Worm (Caenorhabditis elegans) whole organism, L1 larva: ENCODE results near the gene C45G9.14.

Source experiments
- C04F5.9 ChIP-seq: sonication (generic microtip); optimal IDR thresholded peaks from 2 replicates; lab custom pipeline; 2016; ENCODE audit warnings: missing genetic modification characterization, missing compliant biosample characterization
- C16A3.4 ChIP-seq: fragments of 150-350 bp; optimal IDR thresholded peaks from 2 replicates; lab custom pipeline; 2014; ENCODE audit warnings: missing biosample characterization, missing genetic modification characterization
- C34B4.2 ChIP-seq: sonication (generic microtip); optimal IDR thresholded peaks from 2 replicates; lab custom pipeline; 2017; ENCODE audit warnings: mild to moderate bottlenecking, missing genetic modification characterization, missing compliant biosample characterization
- F16B12.6 ChIP-seq: fragments of 150-350 bp; optimal IDR thresholded peaks from 2 replicates; lab custom pipeline; 2014; ENCODE audit warnings: missing biosample characterization, missing genetic modification characterization
- ama-1 ChIP-seq: fragments of 150-350 bp; optimal IDR thresholded peaks from 2 replicates; lab custom pipeline; 2014
- dpl-1 ChIP-seq, 3 experiments: fragments of 150-350 bp in 2 of 3; sonication (generic microtip) in 1 of 3; optimal IDR thresholded peaks; 2 replicates each; lab custom pipeline; 2014 to 2017; ENCODE audit warnings: missing biosample characterization in 3 of 3, missing genetic modification characterization in 3 of 3, missing genetic modification reagents in 3 of 3
- dsc-1 ChIP-seq: sonication (generic microtip); optimal IDR thresholded peaks from 2 replicates; lab custom pipeline; 2016; ENCODE audit warnings: mild to moderate bottlenecking, missing genetic modification characterization, missing compliant biosample characterization
- efl-1 ChIP-seq, 4 experiments: fragments of 150-350 bp; optimal IDR thresholded peaks in 3 of 4; peaks in 1 of 4; 1 replicate in 1 of 4; 2 replicates in 3 of 4; lab custom pipeline; 2014; ENCODE audit warnings: missing biosample characterization in 2 of 4, missing genetic modification characterization in 2 of 4, missing genetic modification reagents in 2 of 4
- egl-13 ChIP-seq: sonication (generic microtip); optimal IDR thresholded peaks from 2 replicates; lab custom pipeline; 2016; ENCODE audit warnings: missing genotype, missing genetic modification reagents, missing genetic modification characterization, missing compliant biosample characterization
- elt-2 ChIP-seq: sonication (generic microtip); optimal IDR thresholded peaks from 2 replicates; lab custom pipeline; 2016; ENCODE audit warnings: missing genetic modification characterization, mild to moderate bottlenecking, inconsistent platforms, missing compliant biosample characterization, missing genetic modification reagents
- ets-5 ChIP-seq: fragments of 200-800 bp; sonication (Bioruptor generic); IDR thresholded peaks from 2 replicates; pipeline ENCODE4 v1.3.6; 2022; ENCODE audit warnings: missing genetic modification characterization, missing compliant biosample characterization
- fkh-8 ChIP-seq: sonication (generic microtip); optimal IDR thresholded peaks from 2 replicates; lab custom pipeline; 2016; ENCODE audit warnings: mild to moderate bottlenecking, missing genetic modification characterization, missing compliant biosample characterization
- fos-1 ChIP-seq: fragments of 150-350 bp; optimal IDR thresholded peaks from 2 replicates; lab custom pipeline; 2014; ENCODE audit warnings: missing biosample characterization, missing genetic modification characterization
- grh-1 ChIP-seq: fragments of 200-800 bp; sonication (Bioruptor generic); IDR thresholded peaks from 2 replicates; pipeline ENCODE4 v1.3.6; 2022; ENCODE audit warnings: missing genetic modification reagents, missing genetic modification characterization, missing compliant biosample characterization
- hlh-4 ChIP-seq: sonication (generic microtip); optimal IDR thresholded peaks from 2 replicates; lab custom pipeline; 2016; ENCODE audit warnings: mild to moderate bottlenecking, missing genetic modification characterization, missing compliant biosample characterization
- irx-1 ChIP-seq: sonication (generic microtip); optimal IDR thresholded peaks from 2 replicates; lab custom pipeline; 2016; ENCODE audit warnings: missing genetic modification characterization, missing compliant biosample characterization
- lin-13 ChIP-seq: fragments of 150-350 bp; optimal IDR thresholded peaks from 2 replicates; lab custom pipeline; 2014; ENCODE audit warnings: missing biosample characterization, missing genetic modification reagents, missing genetic modification characterization
- lin-14 ChIP-seq: fragments of 200-800 bp; sonication (Bioruptor generic); optimal IDR thresholded peaks from 2 replicates; lab custom pipeline; 2018; ENCODE audit warnings: mild to moderate bottlenecking, missing genetic modification characterization, moderate library complexity, missing compliant biosample characterization
- lin-35 ChIP-seq, 2 experiments: fragments of 150-350 bp; optimal IDR thresholded peaks; 2 replicates each; lab custom pipeline; 2014; ENCODE audit warnings: missing biosample characterization in 2 of 2, missing genetic modification characterization in 2 of 2, missing genetic modification reagents in 2 of 2
- lir-3 ChIP-seq: sonication (generic microtip); optimal IDR thresholded peaks from 2 replicates; lab custom pipeline; 2016; ENCODE audit warnings: mild to moderate bottlenecking, missing genetic modification characterization, moderate library complexity, missing compliant biosample characterization; ENCODE audit not compliant: poor library complexity
- lsy-2 ChIP-seq, 2 experiments: fragments of 150-350 bp; optimal IDR thresholded peaks; 2 replicates each; lab custom pipeline; 2014; ENCODE audit warnings: missing biosample characterization in 2 of 2, missing genetic modification characterization in 2 of 2
- mab-9 ChIP-seq: fragments of 200-800 bp; sonication (Bioruptor generic); IDR thresholded peaks from 2 replicates; pipeline ENCODE4 v1.3.6; 2022; ENCODE audit warnings: missing genetic modification reagents, missing genetic modification characterization, missing compliant biosample characterization
- mdl-1 ChIP-seq, 2 experiments: fragments of 150-350 bp; optimal IDR thresholded peaks; 2 replicates each; lab custom pipeline; 2014 to 2017; ENCODE audit warnings: missing biosample characterization in 2 of 2, missing genetic modification characterization in 2 of 2, inconsistent platforms in 1 of 2
- mef-2 ChIP-seq: fragments of 150-350 bp; optimal IDR thresholded peaks from 2 replicates; lab custom pipeline; 2014; ENCODE audit warnings: missing biosample characterization, missing genetic modification characterization
- mep-1 ChIP-seq: fragments of 150-350 bp; optimal IDR thresholded peaks from 2 replicates; lab custom pipeline; 2014; ENCODE audit warnings: missing biosample characterization, missing genetic modification characterization
- nhr-11 ChIP-seq: fragments of 150-350 bp; optimal IDR thresholded peaks from 2 replicates; lab custom pipeline; 2014; ENCODE audit warnings: missing biosample characterization, missing genetic modification characterization
- nhr-19 ChIP-seq: fragments of 200-800 bp; sonication (Bioruptor generic); conservative IDR thresholded peaks from 2 replicates; pipeline ENCODE4 v1.3.6; 2022; ENCODE audit warnings: missing genetic modification characterization, missing compliant biosample characterization
- nhr-20 ChIP-seq: sonication (generic microtip); optimal IDR thresholded peaks from 2 replicates; lab custom pipeline; 2016; ENCODE audit warnings: mild to moderate bottlenecking, missing genetic modification characterization, missing compliant biosample characterization
- nhr-237 ChIP-seq: fragments of 150-350 bp; optimal IDR thresholded peaks from 2 replicates; lab custom pipeline; 2014; ENCODE audit warnings: missing biosample characterization, missing genetic modification characterization
- nhr-47 ChIP-seq: sonication (generic microtip); optimal IDR thresholded peaks from 2 replicates; lab custom pipeline; 2016; ENCODE audit warnings: mild to moderate bottlenecking, missing genetic modification characterization, moderate library complexity, missing compliant biosample characterization
- nhr-71 ChIP-seq: sonication (generic microtip); optimal IDR thresholded peaks from 2 replicates; lab custom pipeline; 2016; ENCODE audit warnings: mild to moderate bottlenecking, missing genetic modification characterization, moderate library complexity, missing compliant biosample characterization
- nhr-76 ChIP-seq: sonication (generic microtip); optimal IDR thresholded peaks from 2 replicates; lab custom pipeline; 2017; ENCODE audit warnings: missing biosample characterization, missing genetic modification characterization
- nhr-85 ChIP-seq: sonication (generic microtip); peaks from one replicate; lab custom pipeline; 2016; ENCODE audit warnings: missing genetic modification characterization, inconsistent platforms, missing compliant biosample characterization
- nhr-90 ChIP-seq: sonication (generic microtip); optimal IDR thresholded peaks from 2 replicates; lab custom pipeline; 2016; ENCODE audit warnings: mild to moderate bottlenecking, missing genetic modification characterization, missing compliant biosample characterization; ENCODE audit not compliant: poor library complexity
- pax-3 ChIP-seq: fragments of 200-800 bp; sonication (Bioruptor generic); optimal IDR thresholded peaks from 2 replicates; lab custom pipeline; 2018; ENCODE audit warnings: mild to moderate bottlenecking, missing genetic modification characterization, moderate library complexity, missing compliant biosample characterization
- rnt-1 ChIP-seq: sonication (generic microtip); optimal IDR thresholded peaks from 2 replicates; lab custom pipeline; 2016; ENCODE audit warnings: mild to moderate bottlenecking, missing genetic modification characterization, moderate library complexity, missing compliant biosample characterization
- skn-1 ChIP-seq: fragments of 150-350 bp; optimal IDR thresholded peaks from 2 replicates; lab custom pipeline; 2014; ENCODE audit warnings: missing biosample characterization, missing genetic modification characterization
- snu-23 ChIP-seq: sonication (generic microtip); optimal IDR thresholded peaks from 2 replicates; lab custom pipeline; 2016; ENCODE audit warnings: missing genetic modification characterization, missing compliant biosample characterization
- sox-4 ChIP-seq: sonication (generic microtip); optimal IDR thresholded peaks from 2 replicates; lab custom pipeline; 2016; ENCODE audit warnings: missing genetic modification characterization, missing compliant biosample characterization
- sptf-1 ChIP-seq: fragments of 150-350 bp; optimal IDR thresholded peaks from 2 replicates; lab custom pipeline; 2014; ENCODE audit warnings: missing biosample characterization, missing genetic modification characterization
- sup-37 ChIP-seq: fragments of 200-800 bp; sonication (Bioruptor generic); optimal IDR thresholded peaks from 2 replicates; lab custom pipeline; 2018; ENCODE audit warnings: mild to moderate bottlenecking, missing genetic modification characterization, missing compliant biosample characterization
- swsn-7 ChIP-seq: sonication (generic microtip); optimal IDR thresholded peaks from 2 replicates; lab custom pipeline; 2016; ENCODE audit warnings: missing genetic modification characterization, missing compliant biosample characterization
- tbx-2 ChIP-seq: sonication (generic microtip); optimal IDR thresholded peaks from 2 replicates; lab custom pipeline; 2016; ENCODE audit warnings: missing genetic modification characterization, missing compliant biosample characterization
- unc-130 ChIP-seq: fragments of 150-350 bp; optimal IDR thresholded peaks from 2 replicates; lab custom pipeline; 2017; ENCODE audit warnings: missing biosample characterization, missing genetic modification characterization, inconsistent platforms
- unc-62 ChIP-seq: fragments of 150-350 bp; optimal IDR thresholded peaks from 2 replicates; lab custom pipeline; 2014; ENCODE audit warnings: missing biosample characterization, missing genetic modification reagents, missing genetic modification characterization
- vab-15 ChIP-seq: sonication (generic microtip); optimal IDR thresholded peaks from 2 replicates; lab custom pipeline; 2017; ENCODE audit warnings: missing genotype, mild to moderate bottlenecking, missing genetic modification characterization, missing compliant biosample characterization
- xbp-1 ChIP-seq: sonication (generic microtip); optimal IDR thresholded peaks from 2 replicates; lab custom pipeline; 2016; ENCODE audit warnings: missing genetic modification characterization, missing compliant biosample characterization
- zip-4 ChIP-seq: fragments of 200-800 bp; sonication (Bioruptor generic); optimal IDR thresholded peaks from 2 replicates; lab custom pipeline; 2018; ENCODE audit warnings: mild to moderate bottlenecking, missing genetic modification characterization, moderate library complexity, missing compliant biosample characterization
- ztf-4 ChIP-seq: fragments of 150-350 bp; optimal IDR thresholded peaks from 2 replicates; lab custom pipeline; 2014; ENCODE audit warnings: missing biosample characterization, missing genetic modification characterization

The C45G9.14 gene

DNA sequence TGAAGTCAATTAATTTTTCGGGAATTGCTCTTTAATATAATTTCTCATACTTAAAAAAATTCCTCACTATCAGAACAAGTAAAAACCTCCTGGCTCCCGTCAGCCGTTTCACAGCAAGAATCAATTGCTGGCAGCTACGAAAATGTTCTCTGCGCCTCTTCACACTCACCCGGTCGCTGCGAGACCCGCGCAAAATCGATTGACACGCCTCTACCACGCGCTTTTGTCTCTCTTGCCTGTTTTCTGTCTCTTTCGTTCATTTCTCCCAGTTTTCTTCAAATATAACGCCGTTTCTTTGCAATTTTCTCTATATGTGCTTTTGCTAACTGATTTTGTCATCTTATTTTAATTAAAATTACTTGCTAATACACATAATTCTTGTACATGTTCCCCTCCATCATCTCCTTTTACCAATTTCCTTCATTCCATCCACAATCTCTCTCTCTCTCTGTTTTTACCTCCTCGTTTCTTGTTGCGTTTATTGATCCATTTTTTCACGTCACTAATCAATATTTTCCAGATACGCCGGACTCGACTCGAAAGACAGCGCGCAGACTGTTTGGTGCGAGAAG lies 20.3 kb upstream of the C45G9.14 start, which contains the start of gene pcf-11 (continued):
- TF ChIP-seq vab-15 (tag; lab: Kevin White, UChicago), result no peak
- peak; percentile 35 for TF ChIP-seq F16B12.6 (tag; lab: Kevin White, UChicago)
- peak in 1 of 2 experiments; percentile 80 for TF ChIP-seq mdl-1 (tag; optimal IDR thresholded peaks at IDR 0.05; lab: Kevin White, UChicago)
- peak; percentile 51 to 63 (median 55) for TF ChIP-seq dpl-1 (GFP tag; optimal IDR thresholded peaks at IDR 0.05; lab: Kevin White, UChicago)
- peak; percentile 74 for TF ChIP-seq lin-14 (GFP tag; lab: Kevin White, UChicago)

DNA sequence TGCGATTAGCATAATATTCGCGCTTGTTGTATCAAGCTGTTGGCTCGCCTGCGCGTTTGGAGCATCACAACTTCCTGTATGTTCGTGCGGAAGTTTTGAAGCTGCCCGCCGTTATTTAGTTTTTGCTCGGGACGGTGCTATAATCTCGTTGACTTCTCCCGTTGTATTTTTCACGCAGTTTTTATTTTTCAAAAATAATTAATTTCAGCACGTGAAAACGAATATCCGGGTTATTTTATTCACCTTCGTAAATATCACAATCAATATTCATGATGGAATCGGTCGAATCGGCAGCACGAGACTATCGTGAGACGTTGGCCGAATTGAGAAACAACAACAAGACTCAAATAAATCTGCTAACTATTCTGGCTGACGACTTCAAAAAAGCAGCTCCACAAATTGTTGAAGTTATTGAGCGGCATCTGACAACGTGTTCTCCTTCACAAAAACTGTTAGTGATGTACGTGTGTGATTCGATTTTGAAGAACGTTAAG lies 19.6 kb upstream of the C45G9.14 start:
- TF ChIP-seq C04F5.9 (tag; lab: Kevin White, UChicago), result no peak
- TF ChIP-seq F16B12.6 (tag; lab: Kevin White, UChicago), result no peak
- no peak for TF ChIP-seq egl-13 (tag; lab: Kevin White, UChicago)
- no peak for TF ChIP-seq nhr-237 (tag; lab: Kevin White, UChicago)
- no peak for TF ChIP-seq sup-37 (GFP tag; lab: Kevin White, UChicago)
- TF ChIP-seq tbx-2, result peak; percentile 1
- TF ChIP-seq lin-13 (GFP tag; lab: Kevin White, UChicago), result no peak
- no peak for TF ChIP-seq mef-2 (tag; lab: Kevin White, UChicago)
- peak; percentile 86 for TF ChIP-seq ztf-4
- no peak for TF ChIP-seq ets-5 (GFP tag; lab: Robert Waterston, UW)
- no peak for TF ChIP-seq fkh-8
- TF ChIP-seq ama-1 (lab: Kevin White, UChicago), result peak; percentile 92
- peak; percentile 22 for TF ChIP-seq swsn-7
- TF ChIP-seq sox-4 (tag; lab: Kevin White, UChicago), result peak; percentile 22
- peak; percentile 34 for TF ChIP-seq rnt-1 (tag; lab: Kevin White, UChicago)
- no peak for TF ChIP-seq mab-9 (GFP tag; lab: Robert Waterston, UW)
- TF ChIP-seq nhr-19, result peak; percentile 32
- TF ChIP-seq nhr-11, result no peak
- peak; percentile 66 for TF ChIP-seq nhr-85 (tag; lab: Kevin White, UChicago)
- TF ChIP-seq lin-35 (GFP tag; optimal IDR thresholded peaks at IDR 0.05; lab: Kevin White, UChicago), result peak in 1 of 2 experiments; percentile 42
- TF ChIP-seq irx-1, result no peak
- TF ChIP-seq skn-1, result no peak
- TF ChIP-seq snu-23 (GFP tag; lab: Kevin White, UChicago), result no peak
- peak in 2 of 3 experiments; percentile 3 to 9 for TF ChIP-seq dpl-1 (GFP tag; optimal IDR thresholded peaks at IDR 0.05; lab: Kevin White, UChicago)
- TF ChIP-seq nhr-20 (tag; lab: Kevin White, UChicago), result peak; percentile 43
- no peak for TF ChIP-seq nhr-76
- TF ChIP-seq mdl-1 (tag; optimal IDR thresholded peaks at IDR 0.05; lab: Kevin White, UChicago), result no peak
- TF ChIP-seq sptf-1 (tag; lab: Kevin White, UChicago), result no peak
- TF ChIP-seq vab-15 (tag; lab: Kevin White, UChicago), result peak; percentile 3
- TF ChIP-seq zip-4 (GFP tag; lab: Kevin White, UChicago), result peak; percentile 31
- TF ChIP-seq unc-130 (tag; lab: Kevin White, UChicago), result no peak
- peak; percentile 36; the same call in 1 of the 2 replicates for TF ChIP-seq grh-1 (GFP tag; lab: Robert Waterston, UW)
- TF ChIP-seq pax-3 (tag; lab: Kevin White, UChicago), result peak; percentile 32
- peak; percentile 0 for TF ChIP-seq dsc-1 (tag; lab: Kevin White, UChicago)
- peak; percentile 39 for TF ChIP-seq nhr-90
- no peak for TF ChIP-seq C16A3.4 (tag; lab: Kevin White, UChicago)
- peak in 1 of 2 experiments; percentile 5 for TF ChIP-seq efl-1 (optimal IDR thresholded peaks at IDR 0.05; lab: Kevin White, UChicago)
- no peak for TF ChIP-seq efl-1 (GFP tag; optimal IDR thresholded peaks at IDR 0.05 in 1 of 2; lab: Kevin White, UChicago)
- TF ChIP-seq elt-2 (tag; lab: Kevin White, UChicago), result peak; percentile 34
- TF ChIP-seq mep-1, result peak; percentile 49
- TF ChIP-seq nhr-47 (tag; lab: Kevin White, UChicago), result peak; percentile 48
- no peak for TF ChIP-seq unc-62 (GFP tag; lab: Kevin White, UChicago)
- TF ChIP-seq xbp-1 (tag; lab: Kevin White, UChicago), result peak; percentile 7
- TF ChIP-seq C34B4.2, result no peak
- peak; percentile 42 to 45 for TF ChIP-seq lsy-2 (tag; optimal IDR thresholded peaks at IDR 0.05; lab: Kevin White, UChicago)
- no peak for TF ChIP-seq lir-3 (tag; lab: Kevin White, UChicago)
- TF ChIP-seq hlh-4 (tag; lab: Kevin White, UChicago), result no peak
- peak; percentile 72 for TF ChIP-seq nhr-71 (tag; lab: Kevin White, UChicago)
- no peak for TF ChIP-seq fos-1 (tag; lab: Kevin White, UChicago)
